Fruit fly (Drosophila melanogaster) whole organism, embryonic: Measurements from ENCODE around the gene CG42674.

Experiments used
- Atf6 ChIP-seq: fragments of 200-800 bp; sonication (Bioruptor generic); IDR thresholded peaks from 2 replicates; pipeline ENCODE4 v1.3.6; 2022; ENCODE audit warnings: missing biosample characterization, missing genetic modification characterization
- Blimp-1 ChIP-seq: fragments of 200-800 bp; sonication (Bioruptor generic); optimal IDR thresholded peaks from 3 replicates; lab custom pipeline; 2018; ENCODE audit warnings: missing biosample characterization, missing genetic modification characterization, mild to moderate bottlenecking, moderate library complexity, missing genetic modification reagents
- CG10147 ChIP-seq: fragments of 200-800 bp; sonication (Bioruptor generic); optimal IDR thresholded peaks from 2 replicates; lab custom pipeline; 2019; ENCODE audit warnings: missing biosample characterization, mild to moderate bottlenecking, missing genetic modification characterization, moderate library complexity
- CG10267 ChIP-seq: fragments of 200-800 bp; sonication (Bioruptor generic); optimal IDR thresholded peaks from 2 replicates; lab custom pipeline; 2018; ENCODE audit warnings: missing biosample characterization, mild to moderate bottlenecking, missing genetic modification characterization, moderate library complexity
- CG10274 ChIP-seq: fragments of 200-800 bp; sonication (Bioruptor generic); optimal IDR thresholded peaks from 3 replicates; lab custom pipeline; 2017; ENCODE audit warnings: missing biosample characterization, mild to moderate bottlenecking, missing genetic modification characterization
- CG11456 ChIP-seq: fragments of 200-800 bp; sonication (Bioruptor generic); IDR thresholded peaks from 3 replicates; pipeline ENCODE4 v1.3.6; 2022; ENCODE audit warnings: missing biosample characterization, missing genetic modification characterization
- CG11695 ChIP-seq: fragments of 200-800 bp; sonication (Bioruptor generic); IDR thresholded peaks from 3 replicates; pipeline ENCODE4 v1.3.6; 2022; ENCODE audit warnings: missing biosample characterization, missing genetic modification characterization
- CG12219 ChIP-seq: fragments of 200-800 bp; sonication (Bioruptor generic); optimal IDR thresholded peaks from 3 replicates; lab custom pipeline; 2018; ENCODE audit warnings: missing biosample characterization, mild to moderate bottlenecking, missing genetic modification characterization
- CG12299 ChIP-seq: fragments of 200-800 bp; sonication (Bioruptor generic); optimal IDR thresholded peaks from 2 replicates; lab custom pipeline; 2018; ENCODE audit warnings: missing biosample characterization, mild to moderate bottlenecking, missing genetic modification characterization
- CG14014 ChIP-seq: fragments of 200-800 bp; sonication (Bioruptor generic); IDR thresholded peaks from 2 replicates; pipeline ENCODE4 v1.3.6; 2022; ENCODE audit warnings: missing biosample characterization, missing genetic modification characterization
- CG14050 ChIP-seq: fragments of 200-800 bp; sonication (Bioruptor generic); IDR thresholded peaks from 3 replicates; pipeline ENCODE4 v1.3.6; 2022; ENCODE audit warnings: missing biosample characterization, missing genetic modification characterization
- CG17912 ChIP-seq: fragments of 200-800 bp; sonication (Bioruptor generic); optimal IDR thresholded peaks from 2 replicates; lab custom pipeline; 2018; ENCODE audit warnings: missing biosample characterization, mild to moderate bottlenecking, missing genetic modification characterization
- CG2120 ChIP-seq: fragments of 200-800 bp; sonication (Bioruptor generic); optimal IDR thresholded peaks from 3 replicates; lab custom pipeline; 2016; ENCODE audit warnings: missing biosample characterization, missing genetic modification characterization
- CG2199 ChIP-seq: fragments of 200-800 bp; sonication (Bioruptor generic); IDR thresholded peaks from 3 replicates; pipeline ENCODE4 v1.3.6; 2022; ENCODE audit warnings: missing biosample characterization, missing genetic modification characterization
- CG7357 ChIP-seq: fragments of 200-800 bp; sonication (Bioruptor generic); IDR thresholded peaks from 3 replicates; pipeline ENCODE4 v1.3.6; 2022; ENCODE audit warnings: missing biosample characterization, missing genetic modification characterization
- CG8924 ChIP-seq: fragments of 200-800 bp; optimal IDR thresholded peaks from 3 replicates; lab custom pipeline; 2019; ENCODE audit warnings: missing biosample characterization, mild to moderate bottlenecking, missing genetic modification characterization, moderate library complexity
- CG9932 ChIP-seq: fragments of 200-800 bp; sonication (Bioruptor generic); IDR thresholded peaks from 2 replicates; pipeline ENCODE4 v1.3.6; 2022; ENCODE audit warnings: missing biosample characterization, missing genetic modification characterization
- CoRest ChIP-seq: fragments of 200-800 bp; sonication (Bioruptor generic); optimal IDR thresholded peaks from 3 replicates; lab custom pipeline; 2018; ENCODE audit warnings: missing biosample characterization, mild to moderate bottlenecking, missing genetic modification characterization, moderate library complexity
- CrebB ChIP-seq: fragments of 200-800 bp; sonication (Bioruptor generic); optimal IDR thresholded peaks from 3 replicates; lab custom pipeline; 2018; ENCODE audit warnings: missing biosample characterization, mild to moderate bottlenecking, missing genetic modification characterization
- Dip2 ChIP-seq: fragments of 200-800 bp; sonication (Bioruptor generic); IDR thresholded peaks from 2 replicates; pipeline ENCODE4 v1.3.6; 2022; ENCODE audit warnings: missing biosample characterization, missing genetic modification characterization
- Eip74EF ChIP-seq, 2 experiments: fragments of 200-800 bp in 1 of 2; fragments of >200 bp in 1 of 2; sonication (Bioruptor generic) in 1 of 2; optimal IDR thresholded peaks; 2 replicates each; lab custom pipeline; 2017 to 2019; ENCODE audit warnings: missing biosample characterization in 2 of 2, missing genetic modification characterization in 2 of 2, mild to moderate bottlenecking in 1 of 2, moderate library complexity in 1 of 2
- MTF-1 ChIP-seq: fragments of 200-800 bp; sonication (Bioruptor generic); optimal IDR thresholded peaks from 2 replicates; lab custom pipeline; 2018; ENCODE audit warnings: missing biosample characterization, mild to moderate bottlenecking, missing genetic modification characterization, borderline replicate concordance
- Nf-YA ChIP-seq: fragments of 200-800 bp; sonication (Bioruptor generic); IDR thresholded peaks from 2 replicates; pipeline ENCODE4 v1.3.6; 2022; ENCODE audit warnings: missing biosample characterization, missing genetic modification characterization
- Optix ChIP-seq: fragments of 200-800 bp; sonication (Bioruptor generic); IDR thresholded peaks from 3 replicates; pipeline ENCODE4 v1.3.6; 2022; ENCODE audit warnings: missing biosample characterization, missing genetic modification characterization
- aop ChIP-seq: fragments of 200-800 bp; sonication (Bioruptor generic); IDR thresholded peaks from 2 replicates; pipeline ENCODE4 v1.3.6; 2022; ENCODE audit warnings: missing biosample characterization, missing genetic modification characterization
- ase ChIP-seq: fragments of 200-800 bp; sonication (Bioruptor generic); IDR thresholded peaks from 3 replicates; pipeline ENCODE4 v1.3.6; 2022; ENCODE audit warnings: missing biosample characterization, missing genetic modification characterization
- bowl ChIP-seq: fragments of 200-800 bp; sonication (Bioruptor generic); IDR thresholded peaks from 2 replicates; pipeline ENCODE4 v1.3.6; 2022; ENCODE audit warnings: missing biosample characterization, missing genetic modification characterization
- bsh ChIP-seq, 2 experiments: fragments of 200-800 bp; sonication (Bioruptor generic); optimal IDR thresholded peaks; 2 replicates each; lab custom pipeline; 2017 to 2018; ENCODE audit warnings: mild to moderate bottlenecking in 2 of 2, missing biosample characterization in 2 of 2, missing genetic modification characterization in 2 of 2, moderate library complexity in 1 of 2
- cad ChIP-seq: fragments of >200 bp; optimal IDR thresholded peaks from 2 replicates; lab custom pipeline; 2017; ENCODE audit warnings: missing biosample characterization, missing genetic modification characterization
- cg ChIP-seq: fragments of 200-800 bp; sonication (Bioruptor generic); optimal IDR thresholded peaks from 3 replicates; lab custom pipeline; 2019; ENCODE audit warnings: missing biosample characterization, mild to moderate bottlenecking, missing genetic modification characterization, moderate library complexity
- danr ChIP-seq: fragments of 200-800 bp; sonication (Bioruptor generic); IDR thresholded peaks from 2 replicates; pipeline ENCODE4 v1.3.6; 2022; ENCODE audit warnings: missing biosample characterization, missing genetic modification characterization
- dmrt11E ChIP-seq: fragments of 200-800 bp; sonication (Bioruptor generic); optimal IDR thresholded peaks from 3 replicates; lab custom pipeline; 2018; ENCODE audit warnings: missing biosample characterization, mild to moderate bottlenecking, missing genetic modification characterization, moderate library complexity
- eve ChIP-seq, 2 experiments: fragments of >200 bp; optimal IDR thresholded peaks; 2 replicates each; lab custom pipeline; 2017; ENCODE audit warnings: missing biosample characterization in 2 of 2, missing genetic modification characterization in 2 of 2
- fd3F ChIP-seq: fragments of 200-800 bp; sonication (Bioruptor generic); optimal IDR thresholded peaks from 2 replicates; lab custom pipeline; 2018; ENCODE audit warnings: missing biosample characterization, mild to moderate bottlenecking, missing genetic modification characterization, moderate library complexity
- fd64A ChIP-seq: fragments of 200-800 bp; sonication (Bioruptor generic); optimal IDR thresholded peaks from 3 replicates; lab custom pipeline; 2018; ENCODE audit warnings: missing biosample characterization, mild to moderate bottlenecking, missing genetic modification characterization
- grn ChIP-seq: fragments of 200-800 bp; sonication (Bioruptor generic); optimal IDR thresholded peaks from 3 replicates; lab custom pipeline; 2017; ENCODE audit warnings: missing biosample characterization, missing genetic modification characterization
- h ChIP-seq: fragments of >200 bp; optimal IDR thresholded peaks from 2 replicates; lab custom pipeline; 2017
- inv ChIP-seq: fragments of 200-800 bp; sonication (Bioruptor generic); IDR thresholded peaks from 2 replicates; pipeline ENCODE4 v1.3.6; 2022; ENCODE audit warnings: missing biosample characterization, missing genetic modification characterization; ENCODE audit not compliant: partially characterized antibody
- knrl ChIP-seq: fragments of 200-800 bp; sonication (Bioruptor generic); IDR thresholded peaks from 3 replicates; pipeline ENCODE4 v1.3.6; 2022; ENCODE audit warnings: missing biosample characterization, missing genetic modification characterization; ENCODE audit not compliant: partially characterized antibody
- onecut ChIP-seq: fragments of 200-800 bp; sonication (Bioruptor generic); IDR thresholded peaks from 2 replicates; pipeline ENCODE4 v1.3.6; 2022; ENCODE audit warnings: missing biosample characterization, missing genetic modification characterization
- otp ChIP-seq: fragments of 200-800 bp; sonication (Bioruptor generic); IDR thresholded peaks from 3 replicates; pipeline ENCODE4, ENCODE4 v1.3.6; 2022; ENCODE audit warnings: missing biosample characterization, missing genetic modification characterization
- peb ChIP-seq: fragments of 200-800 bp; sonication (Bioruptor generic); IDR thresholded peaks from 2 replicates; pipeline ENCODE4 v1.3.6; 2022; ENCODE audit warnings: missing biosample characterization, missing genetic modification characterization
- sc ChIP-seq, 3 experiments: fragments of >200 bp in 2 of 3; fragments of 200-800 bp in 1 of 3; sonication (Bioruptor generic) in 1 of 3; optimal IDR thresholded peaks; 2 replicates in 2 of 3; 3 replicates in 1 of 3; lab custom pipeline; 2017; ENCODE audit warnings: mild to moderate bottlenecking in 1 of 3, missing biosample characterization in 1 of 3, missing genetic modification characterization in 1 of 3, missing genetic modification reagents in 1 of 3
- sna ChIP-seq: fragments of 200-800 bp; sonication (Bioruptor generic); IDR thresholded peaks from 2 replicates; pipeline ENCODE4 v1.3.6; 2022; ENCODE audit warnings: missing biosample characterization, missing genetic modification characterization; ENCODE audit not compliant: partially characterized antibody
- sob ChIP-seq: fragments of 200-800 bp; sonication (Bioruptor generic); IDR thresholded peaks from 2 replicates; pipeline ENCODE4 v1.3.6; 2022; ENCODE audit warnings: missing biosample characterization, missing genetic modification characterization
- sr ChIP-seq: fragments of 200-800 bp; sonication (Bioruptor generic); IDR thresholded peaks from 3 replicates; pipeline ENCODE4 v1.3.6; 2022; ENCODE audit warnings: missing biosample characterization, missing genetic modification characterization
- tgo ChIP-seq: fragments of 200-800 bp; sonication (Bioruptor generic); IDR thresholded peaks from 3 replicates; pipeline ENCODE4 v1.3.6; 2022; ENCODE audit warnings: missing biosample characterization, missing genetic modification characterization
- tll ChIP-seq, 2 experiments: fragments of 200-800 bp in 1 of 2; fragments of >200 bp in 1 of 2; sonication (Bioruptor generic) in 1 of 2; optimal IDR thresholded peaks; 2 replicates each; lab custom pipeline; 2017 to 2019; ENCODE audit warnings: missing biosample characterization in 2 of 2, missing genetic modification characterization in 2 of 2, mild to moderate bottlenecking in 1 of 2, moderate library complexity in 1 of 2
- trh ChIP-seq: fragments of 200-800 bp; sonication (Bioruptor generic); optimal IDR thresholded peaks from 2 replicates; lab custom pipeline; 2016; ENCODE audit warnings: missing biosample characterization, missing genetic modification characterization

CG42674 gene

DNA sequence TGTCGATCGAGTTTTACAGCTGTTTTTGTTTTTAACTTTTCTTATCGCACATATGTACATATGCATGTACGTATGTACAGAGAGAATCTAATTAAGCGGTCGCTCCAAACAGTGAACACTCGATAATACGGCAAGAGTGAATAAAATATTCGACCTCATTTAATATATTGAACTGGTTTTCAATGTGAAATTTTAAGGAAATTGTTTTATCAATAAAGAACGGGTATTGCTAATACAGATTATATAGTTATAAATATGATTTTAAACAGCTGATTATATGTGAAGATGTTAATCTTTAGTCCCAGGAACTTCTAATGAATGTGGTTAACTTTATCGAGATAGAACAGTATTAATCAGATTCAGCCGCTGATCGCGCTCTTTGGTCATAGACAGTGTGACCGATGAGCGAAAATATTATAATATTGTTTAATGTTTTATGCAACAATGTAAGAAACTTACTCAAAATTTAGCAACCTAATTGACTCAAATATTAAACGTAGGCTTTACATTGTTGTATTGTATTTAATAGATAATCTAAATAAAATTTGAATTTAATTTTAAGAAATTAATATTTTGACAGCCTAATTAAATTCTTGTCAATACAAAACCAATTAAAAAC, 57.4 kb downstream of the CG42674 start, which contains the start of gene CG7328 (continued):
- TF ChIP-seq eve (GFP tag; optimal IDR thresholded peaks at IDR 0.05; lab: Kevin White, UChicago) (no peak), CG17912 (GFP tag; lab: Kevin White, UChicago) (peak; percentile 53), CG8924 (tag; lab: Kevin White, UChicago) (no peak), Nf-YA (no peak), Eip74EF (GFP tag; optimal IDR thresholded peaks at IDR 0.05; lab: Kevin White, UChicago) (no peak), grn (peak; percentile 78), peb (GFP tag; lab: Robert Waterston, UW) (no peak), ase (GFP tag; lab: Robert Waterston, UW) (no peak), cg (no peak), bowl (GFP tag; lab: Robert Waterston, UW) (no peak), Dip2 (GFP tag; lab: Robert Waterston, UW) (no peak), CG14050 (GFP tag; lab: Robert Waterston, UW) (no peak), fd64A (no peak), CG10274 (no peak), sr (GFP tag; lab: Robert Waterston, UW) (no peak), CG11456 (GFP tag; lab: Robert Waterston, UW) (0 out of 3 replicates have a peak, but pooled peaks have one; percentile 54), danr (GFP tag; lab: Robert Waterston, UW) (no peak), CG12219 (GFP tag; lab: Kevin White, UChicago) (peak; percentile 53), Blimp-1 (no peak), onecut (GFP tag; lab: Robert Waterston, UW) (peak; percentile 18; the same call in 1 of the 2 replicates), knrl (GFP tag; lab: Robert Waterston, UW) (no peak), CG7357 (GFP tag; lab: Robert Waterston, UW) (peak; percentile 36; the same call in 1 of the 3 replicates), sob (GFP tag; lab: Robert Waterston, UW) (peak; percentile 52), CG10267 (tag; lab: Kevin White, UChicago) (no peak), MTF-1 (GFP tag; lab: Kevin White, UChicago) (no peak), CrebB (tag; lab: Kevin White, UChicago) (peak; percentile 34), CG2199 (no peak), tll (GFP tag; optimal IDR thresholded peaks at IDR 0.05; lab: Kevin White, UChicago) (no peak), dmrt11E (tag; lab: Kevin White, UChicago) (no peak), inv (GFP tag; lab: Robert Waterston, UW) (no peak), otp (GFP tag; lab: Robert Waterston, UW) (0 out of 3 replicates have a peak, but pooled peaks have one; percentile 25), sna (GFP tag; lab: Robert Waterston, UW) (no peak), cad (GFP tag; lab: Kevin White, UChicago) (no peak), CG14014 (GFP tag; lab: Robert Waterston, UW) (peak; percentile 64; the same call in 1 of the 2 replicates), sc (optimal IDR thresholded peaks at IDR 0.05; lab: Kevin White, UChicago) (no peak), sc (GFP tag; optimal IDR thresholded peaks at IDR 0.05; lab: Kevin White, UChicago) (no peak), CG10147 (GFP tag; lab: Kevin White, UChicago) (no peak), bsh (GFP tag; optimal IDR thresholded peaks at IDR 0.05; lab: Kevin White, UChicago) (no peak), CG9932 (peak; percentile 75), CG12299 (peak; percentile 6), CG11695 (peak; percentile 66; the same call in 2 of the 3 replicates), fd3F (GFP tag; lab: Kevin White, UChicago) (peak; percentile 71), h (no peak), tgo (GFP tag; lab: Robert Waterston, UW) (peak; percentile 49; the same call in 1 of the 3 replicates), Optix (GFP tag; lab: Robert Waterston, UW) (no peak), CG2120 (GFP tag; lab: Kevin White, UChicago) (peak; percentile 85), trh (GFP tag; lab: Kevin White, UChicago) (no peak), CoRest (peak; percentile 78), aop (GFP tag; lab: Robert Waterston, UW) (no peak), Atf6 (peak; percentile 77)
